Fruit fly (Drosophila melanogaster) whole organism, embryonic: ENCODE data around the gene rogdi.

Source experiments
- ATbp ChIP-seq: fragments of 200-800 bp; sonication (Bioruptor generic); optimal IDR thresholded peaks from 2 replicates; lab custom pipeline; 2017; ENCODE audit warnings: missing biosample characterization, mild to moderate bottlenecking, missing genetic modification characterization, missing genetic modification reagents
- Ada2b ChIP-seq: fragments of 200-800 bp; sonication (Bioruptor generic); IDR thresholded peaks from 2 replicates; pipeline ENCODE4 v1.3.6; 2022; ENCODE audit warnings: missing biosample characterization, missing genetic modification characterization
- Awh ChIP-seq: fragments of 200-800 bp; sonication (Bioruptor generic); IDR thresholded peaks from 2 replicates; pipeline ENCODE4, ENCODE4 v1.3.6; 2022; ENCODE audit warnings: missing biosample characterization, missing genetic modification characterization
- CG11504 ChIP-seq: fragments of 200-800 bp; sonication (Bioruptor generic); optimal IDR thresholded peaks from 3 replicates; lab custom pipeline; 2019; ENCODE audit warnings: missing biosample characterization, mild to moderate bottlenecking, missing genetic modification characterization, moderate library complexity
- CG1233 ChIP-seq: fragments of 200-800 bp; sonication (Bioruptor generic); optimal IDR thresholded peaks from 4 replicates; lab custom pipeline; 2018; ENCODE audit warnings: missing biosample characterization, mild to moderate bottlenecking, missing genetic modification characterization
- CG16779 ChIP-seq: fragments of 200-800 bp; sonication (Bioruptor generic); IDR thresholded peaks from 2 replicates; pipeline ENCODE4 v1.3.6; 2022; ENCODE audit warnings: missing biosample characterization, missing genetic modification characterization
- CG17328 ChIP-seq: fragments of 200-800 bp; sonication (Bioruptor generic); IDR thresholded peaks from 2 replicates; pipeline ENCODE4 v1.3.6; 2022; ENCODE audit warnings: missing biosample characterization, missing genetic modification characterization
- CG17385 ChIP-seq: fragments of 200-800 bp; sonication (Bioruptor generic); optimal IDR thresholded peaks from 3 replicates; lab custom pipeline; 2018; ENCODE audit warnings: missing biosample characterization, mild to moderate bottlenecking, missing genetic modification characterization
- CG2712 ChIP-seq: fragments of 200-800 bp; optimal IDR thresholded peaks from 3 replicates; lab custom pipeline; 2019; ENCODE audit warnings: missing biosample characterization, mild to moderate bottlenecking, missing genetic modification characterization, moderate library complexity
- CG31441 ChIP-seq: fragments of 200-800 bp; sonication (Bioruptor generic); IDR thresholded peaks from 2 replicates; pipeline ENCODE4 v1.3.6; 2022; ENCODE audit warnings: missing biosample characterization, missing genetic modification characterization
- CG6654 ChIP-seq: fragments of 200-800 bp; sonication (Bioruptor generic); optimal IDR thresholded peaks from 2 replicates; lab custom pipeline; 2017; ENCODE audit warnings: missing biosample characterization, mild to moderate bottlenecking, missing genetic modification characterization
- CG6854 ChIP-seq: fragments of 200-800 bp; sonication (Bioruptor generic); optimal IDR thresholded peaks from 3 replicates; lab custom pipeline; 2017; ENCODE audit warnings: missing biosample characterization, mild to moderate bottlenecking, missing genetic modification characterization
- CG7357 ChIP-seq: fragments of 200-800 bp; sonication (Bioruptor generic); IDR thresholded peaks from 3 replicates; pipeline ENCODE4 v1.3.6; 2022; ENCODE audit warnings: missing biosample characterization, missing genetic modification characterization
- CG7928 ChIP-seq: fragments of 200-800 bp; sonication (Bioruptor generic); optimal IDR thresholded peaks from 2 replicates; lab custom pipeline; 2017; ENCODE audit warnings: missing biosample characterization, mild to moderate bottlenecking, missing genetic modification characterization
- CG8089 ChIP-seq: fragments of 200-800 bp; sonication (Bioruptor generic); optimal IDR thresholded peaks from 3 replicates; lab custom pipeline; 2016; ENCODE audit warnings: missing biosample characterization, missing genetic modification characterization
- Dbx ChIP-seq: fragments of 200-800 bp; sonication (Bioruptor generic); IDR thresholded peaks from 3 replicates; pipeline ENCODE4 v1.3.6; 2022; ENCODE audit warnings: missing biosample characterization, missing genetic modification characterization
- Dek ChIP-seq: fragments of 200-800 bp; sonication (Bioruptor generic); optimal IDR thresholded peaks from 3 replicates; lab custom pipeline; 2019; ENCODE audit warnings: missing biosample characterization, mild to moderate bottlenecking, missing genetic modification characterization, moderate library complexity
- Doc2 ChIP-seq: fragments of 200-800 bp; sonication (Bioruptor generic); IDR thresholded peaks from 2 replicates; pipeline ENCODE4 v1.3.6; 2022; ENCODE audit warnings: missing biosample characterization, missing genetic modification characterization
- Drgx ChIP-seq: fragments of 200-800 bp; sonication (Bioruptor generic); IDR thresholded peaks from 2 replicates; pipeline ENCODE4 v1.3.6; 2022; ENCODE audit warnings: missing biosample characterization, missing genetic modification characterization
- Elba2 ChIP-seq: fragments of 200-800 bp; sonication (Bioruptor generic); optimal IDR thresholded peaks from 3 replicates; lab custom pipeline; 2016; ENCODE audit warnings: missing biosample characterization, missing genetic modification characterization
- Fer2 ChIP-seq: fragments of 200-800 bp; sonication (Bioruptor generic); optimal IDR thresholded peaks from 2 replicates; lab custom pipeline; 2018; ENCODE audit warnings: missing biosample characterization, mild to moderate bottlenecking, missing genetic modification characterization, moderate library complexity
- Gsc ChIP-seq: fragments of 200-800 bp; sonication (Bioruptor generic); IDR thresholded peaks from 2 replicates; pipeline ENCODE4 v1.3.6; 2022; ENCODE audit warnings: missing biosample characterization, missing genetic modification characterization
- Hr3 ChIP-seq: fragments of 200-800 bp; sonication (Bioruptor generic); optimal IDR thresholded peaks from 3 replicates; lab custom pipeline; 2016; ENCODE audit warnings: missing biosample characterization, missing genetic modification characterization
- Hr78 ChIP-seq, 2 experiments: fragments of 200-800 bp in 1 of 2; fragments of >200 bp in 1 of 2; sonication (Bioruptor generic) in 1 of 2; optimal IDR thresholded peaks; 2 replicates each; lab custom pipeline; 2017 to 2019; ENCODE audit warnings: missing biosample characterization in 2 of 2, missing genetic modification characterization in 2 of 2, mild to moderate bottlenecking in 1 of 2, moderate library complexity in 1 of 2
- Meics ChIP-seq: fragments of 200-800 bp; sonication (Bioruptor generic); optimal IDR thresholded peaks from 2 replicates; lab custom pipeline; 2017; ENCODE audit warnings: missing biosample characterization, mild to moderate bottlenecking, missing genetic modification characterization
- Nf-YA ChIP-seq: fragments of 200-800 bp; sonication (Bioruptor generic); IDR thresholded peaks from 2 replicates; pipeline ENCODE4 v1.3.6; 2022; ENCODE audit warnings: missing biosample characterization, missing genetic modification characterization
- Sin3A ChIP-seq: fragments of >200 bp; optimal IDR thresholded peaks from 2 replicates; lab custom pipeline; 2018
- Sry-δ ChIP-seq: fragments of 200-800 bp; sonication (Bioruptor generic); optimal IDR thresholded peaks from 2 replicates; lab custom pipeline; 2016; ENCODE audit warnings: missing biosample characterization, missing genetic modification characterization
- Xbp1 ChIP-seq: fragments of 200-800 bp; sonication (Bioruptor generic); optimal IDR thresholded peaks from 3 replicates; lab custom pipeline; 2016; ENCODE audit warnings: missing biosample characterization, mild to moderate bottlenecking, missing genetic modification characterization
- ap ChIP-seq: fragments of 200-800 bp; sonication (Bioruptor generic); IDR thresholded peaks from 2 replicates; pipeline ENCODE4 v1.3.6; 2022; ENCODE audit warnings: missing biosample characterization, missing genetic modification characterization
- bab2 ChIP-seq: fragments of 200-800 bp; sonication (Bioruptor generic); optimal IDR thresholded peaks from 2 replicates; lab custom pipeline; 2016; ENCODE audit warnings: missing biosample characterization, missing genetic modification characterization
- cas ChIP-seq: fragments of 200-800 bp; sonication (Bioruptor generic); IDR thresholded peaks from 2 replicates; pipeline ENCODE4 v1.3.6; 2022; ENCODE audit warnings: missing biosample characterization, missing genetic modification characterization
- caup ChIP-seq: fragments of 200-800 bp; sonication (Bioruptor generic); optimal IDR thresholded peaks from 3 replicates; lab custom pipeline; 2017; ENCODE audit warnings: missing biosample characterization, mild to moderate bottlenecking, missing genetic modification characterization, moderate library complexity; ENCODE audit not compliant: severe bottlenecking
- dmrt99B ChIP-seq: fragments of 200-800 bp; sonication (Bioruptor generic); optimal IDR thresholded peaks from 2 replicates; lab custom pipeline; 2018; ENCODE audit warnings: missing biosample characterization, mild to moderate bottlenecking, missing genetic modification characterization, moderate library complexity
- fd102C ChIP-seq: fragments of 200-800 bp; sonication (Bioruptor generic); optimal IDR thresholded peaks from 2 replicates; lab custom pipeline; 2018; ENCODE audit warnings: missing biosample characterization, mild to moderate bottlenecking, missing genetic modification characterization, moderate library complexity
- gcm2 ChIP-seq: fragments of 200-800 bp; sonication (Bioruptor generic); optimal IDR thresholded peaks from 2 replicates; lab custom pipeline; 2016; ENCODE audit warnings: missing biosample characterization, missing genetic modification characterization
- her ChIP-seq: fragments of 200-800 bp; sonication (Bioruptor generic); optimal IDR thresholded peaks from 2 replicates; lab custom pipeline; 2016; ENCODE audit warnings: missing biosample characterization, missing genetic modification characterization
- kni ChIP-seq: fragments of 200-800 bp; sonication (Bioruptor generic); optimal IDR thresholded peaks from 3 replicates; lab custom pipeline; 2017; ENCODE audit warnings: mild to moderate bottlenecking, missing biosample characterization, missing genetic modification reagents, missing genetic modification characterization
- lilli ChIP-seq: fragments of 200-800 bp; sonication (Bioruptor generic); optimal IDR thresholded peaks from 3 replicates; lab custom pipeline; 2016; ENCODE audit warnings: missing biosample characterization, missing genetic modification characterization
- nau ChIP-seq: fragments of 200-800 bp; sonication (Bioruptor generic); optimal IDR thresholded peaks from 3 replicates; lab custom pipeline; 2017; ENCODE audit warnings: missing biosample characterization, mild to moderate bottlenecking, missing genetic modification characterization, missing genetic modification reagents
- nmo ChIP-seq: fragments of 200-800 bp; sonication (Bioruptor generic); optimal IDR thresholded peaks from 2 replicates; lab custom pipeline; 2018; ENCODE audit warnings: missing biosample characterization, mild to moderate bottlenecking, missing genetic modification characterization, moderate library complexity
- pan ChIP-seq, 4 experiments: fragments of >200 bp in 3 of 4; fragments of 200-800 bp in 1 of 4; sonication (Bioruptor generic) in 1 of 4; optimal IDR thresholded peaks in 3 of 4; IDR thresholded peaks in 1 of 4; 2 replicates each; pipeline versions ENCODE4 v1.3.6 to Lab custom; 2017 to 2022; ENCODE audit warnings: missing biosample characterization in 2 of 4, missing genetic modification characterization in 2 of 4, mixed read lengths in 1 of 4
- repo ChIP-seq: fragments of 200-800 bp; sonication (Bioruptor generic); optimal IDR thresholded peaks from 2 replicates; lab custom pipeline; 2016; ENCODE audit warnings: missing biosample characterization, missing genetic modification characterization
- rib ChIP-seq: fragments of 200-800 bp; sonication (Bioruptor generic); IDR thresholded peaks from 2 replicates; pipeline ENCODE4 v1.3.6; 2022; ENCODE audit warnings: missing biosample characterization, missing genetic modification characterization
- sug ChIP-seq: fragments of 200-800 bp; optimal IDR thresholded peaks from 2 replicates; lab custom pipeline; 2019; ENCODE audit warnings: missing biosample characterization, mild to moderate bottlenecking, missing genetic modification characterization, moderate library complexity
- toy ChIP-seq: fragments of 200-800 bp; sonication (Bioruptor generic); IDR thresholded peaks from 2 replicates; pipeline ENCODE4 v1.3.6; 2022; ENCODE audit warnings: missing biosample characterization, missing genetic modification characterization
- tup ChIP-seq: fragments of 200-800 bp; sonication (Bioruptor generic); optimal IDR thresholded peaks from 2 replicates; lab custom pipeline; 2016; ENCODE audit warnings: missing biosample characterization, mild to moderate bottlenecking, missing genetic modification characterization, moderate library complexity
- vvl ChIP-seq: fragments of 200-800 bp; sonication (Bioruptor generic); IDR thresholded peaks from 2 replicates; pipeline ENCODE4 v1.3.6; 2022; ENCODE audit warnings: missing biosample characterization, missing genetic modification characterization
- wor ChIP-seq: fragments of 200-800 bp; sonication (Bioruptor generic); IDR thresholded peaks from 2 replicates; pipeline ENCODE4 v1.3.6; 2022; ENCODE audit warnings: missing biosample characterization, missing genetic modification characterization

The rogdi gene

DNA sequence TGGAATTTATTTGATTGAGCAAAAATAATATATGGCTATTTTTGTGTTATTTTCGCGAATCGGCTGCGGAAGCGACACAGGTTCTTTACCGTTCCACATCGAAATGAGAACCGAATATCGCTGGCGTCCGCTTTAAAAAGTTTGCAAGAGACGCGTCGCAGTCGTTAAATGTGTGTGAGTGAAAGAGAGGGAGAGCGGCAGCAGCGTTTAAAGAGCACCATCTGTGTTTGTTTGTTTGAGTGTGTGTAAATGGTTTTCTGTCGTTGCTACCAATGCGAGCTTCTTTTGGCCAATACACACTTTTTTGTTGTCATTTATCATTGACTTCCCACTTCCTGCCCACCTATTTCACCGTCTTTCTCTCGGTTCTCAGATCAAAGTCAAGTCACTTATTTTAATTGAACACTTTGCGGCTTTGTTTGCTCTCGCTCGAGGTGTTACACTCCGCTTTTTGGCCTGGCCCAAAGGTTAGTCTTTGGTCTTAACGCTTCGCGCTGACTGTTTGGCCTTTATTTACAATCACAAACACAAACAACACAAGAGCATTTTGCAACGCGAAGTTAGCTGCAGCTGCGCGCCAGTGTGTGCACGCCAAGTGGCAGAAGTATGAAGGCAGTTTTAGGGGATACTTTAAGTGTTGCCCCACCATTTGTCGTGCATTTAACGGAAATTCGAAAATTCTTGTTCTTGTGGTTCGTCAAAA is 37.1 kb upstream of the rogdi start, which contains the start of gene CG3764 (continued):
- TF ChIP-seq CG16779 (GFP tag; lab: Robert Waterston, UW), result no peak
- peak; percentile 36 for TF ChIP-seq gcm2
- TF ChIP-seq sug (tag; lab: Kevin White, UChicago), result peak; percentile 80
- TF ChIP-seq Xbp1, result peak; percentile 56
- TF ChIP-seq CG2712 (tag; lab: Kevin White, UChicago), result peak; percentile 70
- 0 out of 2 replicates have a peak, but pooled peaks have one; percentile 6 for TF ChIP-seq Drgx (GFP tag; lab: Robert Waterston, UW)
- TF ChIP-seq Hr3 (GFP tag; lab: Kevin White, UChicago), result no peak
- TF ChIP-seq Dbx (GFP tag; lab: Robert Waterston, UW), result peak; percentile 62
- TF ChIP-seq Gsc (GFP tag; lab: Robert Waterston, UW), result no peak
- peak; percentile 63 for TF ChIP-seq CG31441 (GFP tag; lab: Robert Waterston, UW)
- TF ChIP-seq cas (GFP tag; lab: Robert Waterston, UW), result no peak
- TF ChIP-seq Fer2 (tag; lab: Kevin White, UChicago), result peak; percentile 67
- TF ChIP-seq Awh (GFP tag; lab: Robert Waterston, UW), result peak; percentile 76
- no peak for TF ChIP-seq toy (GFP tag; lab: Robert Waterston, UW)
- 0 out of 2 replicates have a peak, but pooled peaks have one; percentile 37 for TF ChIP-seq Nf-YA (GFP tag; lab: Robert Waterston, UW)
- TF ChIP-seq Dek, result peak; percentile 76
- TF ChIP-seq repo, result peak; percentile 81
- peak; percentile 86 for TF ChIP-seq fd102C (GFP tag; lab: Kevin White, UChicago)
- peak; percentile 33 for TF ChIP-seq tup (GFP tag; lab: Kevin White, UChicago)
- TF ChIP-seq wor, result no peak
- TF ChIP-seq kni, result peak; percentile 96
- TF ChIP-seq ap, result no peak
- TF ChIP-seq CG7357 (GFP tag; lab: Robert Waterston, UW), result 0 out of 3 replicates have a peak, but pooled peaks have one; percentile 31
- TF ChIP-seq vvl (GFP tag; lab: Robert Waterston, UW), result peak; percentile 83
- TF ChIP-seq nau (GFP tag; lab: Kevin White, UChicago), result no peak
- peak; percentile 83 for TF ChIP-seq CG8089 (GFP tag; lab: Kevin White, UChicago)
- peak; percentile 64 for TF ChIP-seq Sry-δ (GFP tag; lab: Kevin White, UChicago)
- no peak for TF ChIP-seq Doc2
- TF ChIP-seq Ada2b, result peak; percentile 37; the same call in 1 of the 2 replicates
- TF ChIP-seq dmrt99B, result peak; percentile 68
- TF ChIP-seq CG17385, result peak; percentile 80
- peak; percentile 66 for TF ChIP-seq bab2 (GFP tag; lab: Kevin White, UChicago)
- TF ChIP-seq ATbp (GFP tag; lab: Kevin White, UChicago), result peak; percentile 91
- TF ChIP-seq CG1233 (GFP tag; lab: Kevin White, UChicago), result peak; percentile 89
- peak; percentile 50 for TF ChIP-seq CG7928
- peak; percentile 43 for TF ChIP-seq Sin3A (lab: Kevin White, UChicago)
- peak; percentile 70 for TF ChIP-seq nmo
- TF ChIP-seq rib (GFP tag; lab: Robert Waterston, UW), result peak; percentile 94
- peak; percentile 28 for TF ChIP-seq CG6654 (GFP tag; lab: Kevin White, UChicago)
- peak; percentile 90 for TF ChIP-seq caup (GFP tag; lab: Kevin White, UChicago)
- TF ChIP-seq CG11504 (tag; lab: Kevin White, UChicago), result peak; percentile 72
- TF ChIP-seq Elba2 (GFP tag; lab: Kevin White, UChicago), result no peak
- peak; percentile 77 for TF ChIP-seq Meics (GFP tag; lab: Kevin White, UChicago)
- peak; percentile 81 for TF ChIP-seq CG6854 (GFP tag; lab: Kevin White, UChicago)
- TF ChIP-seq her (GFP tag; lab: Kevin White, UChicago), result peak; percentile 71
- TF ChIP-seq pan (optimal IDR thresholded peaks at IDR 0.05; lab: Kevin White, UChicago), result no peak
- TF ChIP-seq pan (GFP tag; optimal IDR thresholded peaks at IDR 0.05 in 1 of 2, IDR thresholded peaks at IDR 0.05 in 1 of 2), result peak in 1 of 2 experiments; percentile 71
- TF ChIP-seq CG17328 (GFP tag; lab: Robert Waterston, UW), result peak; percentile 76
- TF ChIP-seq lilli (GFP tag; lab: Kevin White, UChicago), result peak; percentile 42
- no peak for TF ChIP-seq Hr78 (GFP tag; optimal IDR thresholded peaks at IDR 0.05; lab: Kevin White, UChicago)
